Fruit fly (Drosophila melanogaster) whole organism, embryonic: ENCODE data around the gene Duba.

ENCODE experiments used
- Ada2b ChIP-seq: fragments of 200-800 bp; sonication (Bioruptor generic); IDR thresholded peaks from 2 replicates; pipeline ENCODE4 v1.3.6; 2022; ENCODE audit warnings: missing biosample characterization, missing genetic modification characterization
- Asciz ChIP-seq: fragments of 200-800 bp; sonication (Bioruptor generic); optimal IDR thresholded peaks from 2 replicates; lab custom pipeline; 2017; ENCODE audit warnings: missing biosample characterization, mild to moderate bottlenecking, missing genetic modification characterization, missing genetic modification reagents
- Atf-2 ChIP-seq: fragments of 200-800 bp; sonication (Bioruptor generic); optimal IDR thresholded peaks from 2 replicates; lab custom pipeline; 2016; ENCODE audit warnings: missing biosample characterization, missing genetic modification characterization
- BtbVII ChIP-seq: fragments of 200-800 bp; sonication (Bioruptor generic); optimal IDR thresholded peaks from 3 replicates; lab custom pipeline; 2017; ENCODE audit warnings: missing biosample characterization, mild to moderate bottlenecking, missing genetic modification characterization
- Bteb2 ChIP-seq: fragments of 200-800 bp; sonication (Bioruptor generic); optimal IDR thresholded peaks from 2 replicates; lab custom pipeline; 2016; ENCODE audit warnings: missing biosample characterization, missing genetic modification characterization
- CG1024 ChIP-seq: fragments of 200-800 bp; sonication (Bioruptor generic); IDR thresholded peaks from 2 replicates; pipeline ENCODE4 v1.3.6; 2022; ENCODE audit warnings: missing biosample characterization, missing genetic modification characterization
- CG10462 ChIP-seq: fragments of 200-800 bp; sonication (Bioruptor generic); optimal IDR thresholded peaks from 2 replicates; lab custom pipeline; 2016; ENCODE audit warnings: missing biosample characterization, missing genetic modification characterization
- CG13123 ChIP-seq: fragments of 200-800 bp; sonication (Bioruptor generic); optimal IDR thresholded peaks from 2 replicates; lab custom pipeline; 2016; ENCODE audit warnings: missing biosample characterization, missing genetic modification characterization
- CG13287 ChIP-seq: fragments of 200-800 bp; sonication (Bioruptor generic); IDR thresholded peaks from 2 replicates; pipeline ENCODE4 v1.3.6; 2022; ENCODE audit warnings: missing biosample characterization, missing genetic modification characterization; ENCODE audit not compliant: partially characterized antibody
- CG13296 ChIP-seq: fragments of 200-800 bp; sonication (Bioruptor generic); optimal IDR thresholded peaks from 3 replicates; lab custom pipeline; 2018; ENCODE audit warnings: missing biosample characterization, mild to moderate bottlenecking, missing genetic modification characterization
- CG13624 ChIP-seq: fragments of 200-800 bp; sonication (Bioruptor generic); optimal IDR thresholded peaks from 2 replicates; lab custom pipeline; 2016; ENCODE audit warnings: missing biosample characterization, missing genetic modification characterization
- CG14710 ChIP-seq: fragments of 200-800 bp; sonication (Bioruptor generic); optimal IDR thresholded peaks from 3 replicates; lab custom pipeline; 2019; ENCODE audit warnings: missing biosample characterization, mild to moderate bottlenecking, missing genetic modification characterization, moderate library complexity
- CG1602 ChIP-seq: fragments of 200-800 bp; sonication (Bioruptor generic); optimal IDR thresholded peaks from 3 replicates; lab custom pipeline; 2016; ENCODE audit warnings: missing biosample characterization, missing genetic modification characterization
- CG1603 ChIP-seq: fragments of 200-800 bp; sonication (Bioruptor generic); optimal IDR thresholded peaks from 2 replicates; lab custom pipeline; 2019; ENCODE audit warnings: missing biosample characterization, mild to moderate bottlenecking, missing genetic modification characterization, moderate library complexity
- CG17568 ChIP-seq: fragments of 200-800 bp; sonication (Bioruptor generic); optimal IDR thresholded peaks from 2 replicates; lab custom pipeline; 2018; ENCODE audit warnings: missing biosample characterization, mild to moderate bottlenecking, missing genetic modification characterization, moderate library complexity
- CG18262 ChIP-seq: fragments of 200-800 bp; optimal IDR thresholded peaks from 3 replicates; lab custom pipeline; 2019; ENCODE audit warnings: missing biosample characterization, mild to moderate bottlenecking, missing genetic modification characterization, moderate library complexity
- CG3163 ChIP-seq: fragments of 200-800 bp; sonication (Bioruptor generic); optimal IDR thresholded peaks from 3 replicates; lab custom pipeline; 2016; ENCODE audit warnings: missing biosample characterization, missing genetic modification characterization
- CG3407 ChIP-seq: fragments of 200-800 bp; sonication (Bioruptor generic); optimal IDR thresholded peaks from 2 replicates; lab custom pipeline; 2018; ENCODE audit warnings: missing biosample characterization, mild to moderate bottlenecking, missing genetic modification characterization
- CG3995 ChIP-seq: fragments of 200-800 bp; sonication (Bioruptor generic); optimal IDR thresholded peaks from 3 replicates; lab custom pipeline; 2016; ENCODE audit warnings: missing biosample characterization, missing genetic modification characterization
- CG7839 ChIP-seq: fragments of 200-800 bp; sonication (Bioruptor generic); optimal IDR thresholded peaks from 3 replicates; lab custom pipeline; 2018; ENCODE audit warnings: missing biosample characterization, mild to moderate bottlenecking, missing genetic modification characterization, moderate library complexity
- CG8089 ChIP-seq: fragments of 200-800 bp; sonication (Bioruptor generic); optimal IDR thresholded peaks from 3 replicates; lab custom pipeline; 2016; ENCODE audit warnings: missing biosample characterization, missing genetic modification characterization
- CrebB ChIP-seq: fragments of 200-800 bp; sonication (Bioruptor generic); optimal IDR thresholded peaks from 3 replicates; lab custom pipeline; 2018; ENCODE audit warnings: missing biosample characterization, mild to moderate bottlenecking, missing genetic modification characterization
- Dip3 ChIP-seq: fragments of 200-800 bp; sonication (Bioruptor generic); optimal IDR thresholded peaks from 3 replicates; lab custom pipeline; 2016; ENCODE audit warnings: missing biosample characterization, missing genetic modification characterization
- Drgx ChIP-seq: fragments of 200-800 bp; sonication (Bioruptor generic); IDR thresholded peaks from 2 replicates; pipeline ENCODE4 v1.3.6; 2022; ENCODE audit warnings: missing biosample characterization, missing genetic modification characterization
- Lhr ChIP-seq: fragments of 200-800 bp; sonication (Bioruptor generic); optimal IDR thresholded peaks from 3 replicates; lab custom pipeline; 2017; ENCODE audit warnings: mild to moderate bottlenecking, missing biosample characterization, missing genetic modification reagents, missing genetic modification characterization
- Lim3 ChIP-seq: fragments of 200-800 bp; sonication (Bioruptor generic); IDR thresholded peaks from 2 replicates; pipeline ENCODE4 v1.3.6; 2022; ENCODE audit warnings: missing biosample characterization, missing genetic modification characterization
- MESR4 ChIP-seq: fragments of 200-800 bp; sonication (Bioruptor generic); optimal IDR thresholded peaks from 2 replicates; lab custom pipeline; 2018; ENCODE audit warnings: missing biosample characterization, mild to moderate bottlenecking, missing genetic modification characterization, moderate library complexity
- Max ChIP-seq: fragments of 200-800 bp; sonication (Bioruptor generic); optimal IDR thresholded peaks from 2 replicates; lab custom pipeline; 2016; ENCODE audit warnings: missing biosample characterization, mild to moderate bottlenecking, missing genetic modification characterization
- Taf1 ChIP-seq: fragments of 200-800 bp; sonication (Bioruptor generic); IDR thresholded peaks from 2 replicates; pipeline ENCODE4 v1.3.6; 2022; ENCODE audit warnings: missing biosample characterization, missing genetic modification characterization
- Xbp1 ChIP-seq: fragments of 200-800 bp; sonication (Bioruptor generic); optimal IDR thresholded peaks from 3 replicates; lab custom pipeline; 2016; ENCODE audit warnings: missing biosample characterization, mild to moderate bottlenecking, missing genetic modification characterization
- az2 ChIP-seq: fragments of 200-800 bp; sonication (Bioruptor generic); optimal IDR thresholded peaks from 3 replicates; lab custom pipeline; 2016; ENCODE audit warnings: missing biosample characterization, missing genetic modification characterization
- bsh ChIP-seq, 2 experiments: fragments of 200-800 bp; sonication (Bioruptor generic); optimal IDR thresholded peaks; 2 replicates each; lab custom pipeline; 2017 to 2018; ENCODE audit warnings: mild to moderate bottlenecking in 2 of 2, missing biosample characterization in 2 of 2, missing genetic modification characterization in 2 of 2, moderate library complexity in 1 of 2
- caup ChIP-seq: fragments of 200-800 bp; sonication (Bioruptor generic); optimal IDR thresholded peaks from 3 replicates; lab custom pipeline; 2017; ENCODE audit warnings: missing biosample characterization, mild to moderate bottlenecking, missing genetic modification characterization, moderate library complexity; ENCODE audit not compliant: severe bottlenecking
- danr ChIP-seq: fragments of 200-800 bp; sonication (Bioruptor generic); IDR thresholded peaks from 2 replicates; pipeline ENCODE4 v1.3.6; 2022; ENCODE audit warnings: missing biosample characterization, missing genetic modification characterization
- dysf ChIP-seq: fragments of 200-800 bp; sonication (Bioruptor generic); IDR thresholded peaks from 3 replicates; pipeline ENCODE4 v1.3.6; 2022; ENCODE audit warnings: missing biosample characterization, missing genetic modification characterization
- fd3F ChIP-seq: fragments of 200-800 bp; sonication (Bioruptor generic); optimal IDR thresholded peaks from 2 replicates; lab custom pipeline; 2018; ENCODE audit warnings: missing biosample characterization, mild to moderate bottlenecking, missing genetic modification characterization, moderate library complexity
- gcm2 ChIP-seq: fragments of 200-800 bp; sonication (Bioruptor generic); optimal IDR thresholded peaks from 2 replicates; lab custom pipeline; 2016; ENCODE audit warnings: missing biosample characterization, missing genetic modification characterization
- grau ChIP-seq: fragments of 200-800 bp; optimal IDR thresholded peaks from 3 replicates; lab custom pipeline; 2019; ENCODE audit warnings: missing biosample characterization, mild to moderate bottlenecking, missing genetic modification characterization, moderate library complexity
- mirr ChIP-seq: fragments of 200-800 bp; sonication (Bioruptor generic); optimal IDR thresholded peaks from 3 replicates; lab custom pipeline; 2018; ENCODE audit warnings: missing biosample characterization, mild to moderate bottlenecking, missing genetic modification characterization
- nom ChIP-seq: fragments of 200-800 bp; sonication (Bioruptor generic); optimal IDR thresholded peaks from 2 replicates; lab custom pipeline; 2017; ENCODE audit warnings: missing biosample characterization, missing genetic modification characterization, mild to moderate bottlenecking, moderate library complexity, missing genetic modification reagents
- onecut ChIP-seq: fragments of 200-800 bp; sonication (Bioruptor generic); IDR thresholded peaks from 2 replicates; pipeline ENCODE4 v1.3.6; 2022; ENCODE audit warnings: missing biosample characterization, missing genetic modification characterization
- pb ChIP-seq: fragments of 200-800 bp; sonication (Bioruptor generic); optimal IDR thresholded peaks from 3 replicates; lab custom pipeline; 2016; ENCODE audit warnings: missing biosample characterization, missing genetic modification characterization
- pzg ChIP-seq: fragments of 200-800 bp; sonication (Bioruptor generic); optimal IDR thresholded peaks from 3 replicates; lab custom pipeline; 2018; ENCODE audit warnings: missing biosample characterization, mild to moderate bottlenecking, missing genetic modification characterization, moderate library complexity
- ro ChIP-seq: fragments of 200-800 bp; sonication (Bioruptor generic); IDR thresholded peaks from 2 replicates; pipeline ENCODE4 v1.3.6; 2022; ENCODE audit warnings: missing biosample characterization, missing genetic modification characterization
- sob ChIP-seq: fragments of 200-800 bp; sonication (Bioruptor generic); IDR thresholded peaks from 2 replicates; pipeline ENCODE4 v1.3.6; 2022; ENCODE audit warnings: missing biosample characterization, missing genetic modification characterization
- tin ChIP-seq: fragments of 200-800 bp; sonication (Bioruptor generic); optimal IDR thresholded peaks from 3 replicates; lab custom pipeline; 2016; ENCODE audit warnings: missing biosample characterization, missing genetic modification characterization
- tx ChIP-seq: fragments of 200-800 bp; sonication (Bioruptor generic); optimal IDR thresholded peaks from 2 replicates; lab custom pipeline; 2016; ENCODE audit warnings: missing biosample characterization, missing genetic modification characterization
- usp ChIP-seq: fragments of >200 bp; optimal IDR thresholded peaks from 2 replicates; lab custom pipeline; 2017; ENCODE audit warnings: missing biosample characterization, missing genetic modification characterization
- wor ChIP-seq: fragments of 200-800 bp; sonication (Bioruptor generic); IDR thresholded peaks from 2 replicates; pipeline ENCODE4 v1.3.6; 2022; ENCODE audit warnings: missing biosample characterization, missing genetic modification characterization

The Duba gene

dm6 chr3L:11555662-11556460 is 53.4 kb downstream of the Duba start (continued):
- TF ChIP-seq fd3F (GFP tag; lab: Kevin White, UChicago) = peak; percentile 39
- peak; percentile 53 for TF ChIP-seq CG13624
- TF ChIP-seq MESR4 = no peak
- TF ChIP-seq CrebB (tag; lab: Kevin White, UChicago) = peak; percentile 31
- peak; percentile 10 for TF ChIP-seq BtbVII (GFP tag; lab: Kevin White, UChicago)
- TF ChIP-seq pb (GFP tag; lab: Kevin White, UChicago) = no peak
- TF ChIP-seq CG13123 (GFP tag; lab: Kevin White, UChicago) = peak; percentile 27
- peak; percentile 68 for TF ChIP-seq dysf (GFP tag; lab: Robert Waterston, UW)
- peak; percentile 52 for TF ChIP-seq CG10462 (GFP tag; lab: Kevin White, UChicago)
- peak; percentile 58 for TF ChIP-seq nom
- peak; percentile 49 for TF ChIP-seq CG17568 (GFP tag; lab: Kevin White, UChicago)
- TF ChIP-seq CG3995 (GFP tag; lab: Kevin White, UChicago) = no peak
- TF ChIP-seq onecut = peak; percentile 38; the same call in 1 of the 2 replicates
- TF ChIP-seq CG7839 = peak; percentile 88
- peak; percentile 86 for TF ChIP-seq CG14710 (tag; lab: Kevin White, UChicago)
- peak; percentile 67 for TF ChIP-seq CG1602
- peak; percentile 88 for TF ChIP-seq grau
- TF ChIP-seq Asciz (GFP tag; lab: Kevin White, UChicago) = peak; percentile 85
- no peak for TF ChIP-seq Taf1
- TF ChIP-seq ro (GFP tag; lab: Robert Waterston, UW) = peak; percentile 31; the same call in 1 of the 2 replicates
- TF ChIP-seq CG1603 = peak; percentile 50
- peak; percentile 52; the same call in 1 of the 2 replicates for TF ChIP-seq Drgx
- TF ChIP-seq danr = no peak
- peak; percentile 28; the same call in 1 of the 2 replicates for TF ChIP-seq CG1024
- no peak for TF ChIP-seq pzg (GFP tag; lab: Kevin White, UChicago)
- TF ChIP-seq Lim3 = no peak; the same call in 1 of the 2 replicates
- TF ChIP-seq Atf-2 = peak; percentile 24
- no peak for TF ChIP-seq usp (GFP tag; lab: Kevin White, UChicago)
- no peak for TF ChIP-seq CG3163 (GFP tag; lab: Kevin White, UChicago)
- TF ChIP-seq tx (GFP tag; lab: Kevin White, UChicago) = peak; percentile 16
- TF ChIP-seq mirr (GFP tag; lab: Kevin White, UChicago) = peak; percentile 68
- peak; percentile 42 for TF ChIP-seq CG8089
- peak; percentile 28 for TF ChIP-seq Max
- peak; percentile 26; the same call in 1 of the 2 replicates for TF ChIP-seq CG13287 (GFP tag; lab: Robert Waterston, UW)
- TF ChIP-seq tin = peak; percentile 41
- peak; percentile 54 for TF ChIP-seq caup
- peak; percentile 28; the same call in 1 of the 2 replicates for TF ChIP-seq sob (GFP tag; lab: Robert Waterston, UW)
- peak; percentile 74 for TF ChIP-seq CG13296
- TF ChIP-seq CG3407 = peak; percentile 63
- TF ChIP-seq wor = peak; percentile 33; the same call in 1 of the 2 replicates
- peak; percentile 52; the same call in 1 of the 2 replicates for TF ChIP-seq Ada2b (GFP tag; lab: Robert Waterston, UW)
- peak; percentile 76 for TF ChIP-seq Bteb2
- TF ChIP-seq Xbp1 = peak; percentile 63
- no peak for TF ChIP-seq gcm2 (GFP tag; lab: Kevin White, UChicago)
- peak; percentile 53 for TF ChIP-seq az2
- peak; percentile 89 for TF ChIP-seq CG18262 (tag; lab: Kevin White, UChicago)
- TF ChIP-seq Dip3 = no peak
- TF ChIP-seq Lhr (GFP tag; lab: Kevin White, UChicago) = peak; percentile 32
- peak in 1 of 2 experiments; percentile 89 for TF ChIP-seq bsh (GFP tag; optimal IDR thresholded peaks at IDR 0.05; lab: Kevin White, UChicago)
